Worm (Caenorhabditis elegans): ENCODE results near the gene fipr-21.

- TF ChIP-seq F13H6.1 (tag; optimal IDR thresholded peaks at IDR 0.05) (no peak), nhr-25 (tag; optimal IDR thresholded peaks at IDR 0.05) (peak; percentile 42), nhr-237 (tag; optimal IDR thresholded peaks at IDR 0.05) (no peak), aly-2 (tag; optimal IDR thresholded peaks at IDR 0.05) (no peak), mdl-1 (tag; optimal IDR thresholded peaks at IDR 0.05) (no peak), unc-62 (GFP tag; optimal IDR thresholded peaks at IDR 0.05) (no peak), alr-1 (tag; optimal IDR thresholded peaks at IDR 0.05) (no peak), lsy-2 (tag; optimal IDR thresholded peaks at IDR 0.05) (no peak), nhr-6 (tag; optimal IDR thresholded peaks at IDR 0.05) (no peak), nhr-77 (tag; optimal IDR thresholded peaks at IDR 0.05) (no peak), elt-3 (tag; optimal IDR thresholded peaks at IDR 0.05) (no peak), R02D3.7 (tag; optimal IDR thresholded peaks at IDR 0.05) (no peak), ama-1 (optimal IDR thresholded peaks at IDR 0.05) (no peak)
Observed at ce11 chrX:10350151-10350550, 45.8 kb downstream of the fipr-21 start.
